Fruit fly (Drosophila melanogaster) whole organism, wandering third instar larva: ENCODE results near the gene CG13077.
A peak's percentile ranks its signal among the peaks of the same experiment; 100 is the strongest.

Source experiments
- Abd-B ChIP-seq: fragments of >200 bp; optimal IDR thresholded peaks from 2 replicates; lab custom pipeline; 2017; ENCODE audit warnings: missing biosample characterization, missing genetic modification characterization
- Dfd ChIP-seq: fragments of >200 bp; optimal IDR thresholded peaks from 2 replicates; lab custom pipeline; 2017; ENCODE audit warnings: missing biosample characterization, missing genetic modification characterization
- GATAd ChIP-seq: sonication (Bioruptor generic); optimal IDR thresholded peaks from 2 replicates; lab custom pipeline; 2016; ENCODE audit warnings: missing biosample characterization, missing genetic modification characterization
- brk ChIP-seq: fragments of 200-800 bp; sonication (Bioruptor generic); optimal IDR thresholded peaks from 2 replicates; lab custom pipeline; 2016; ENCODE audit warnings: missing biosample characterization, mild to moderate bottlenecking, missing genetic modification characterization
- dmrt93B ChIP-seq: fragments of 200-800 bp; sonication (Bioruptor generic); optimal IDR thresholded peaks from 2 replicates; lab custom pipeline; 2018; ENCODE audit warnings: missing biosample characterization, mild to moderate bottlenecking, missing genetic modification characterization
- ey ChIP-seq: fragments of 200-800 bp; sonication (Bioruptor generic); optimal IDR thresholded peaks from 2 replicates; lab custom pipeline; 2016; ENCODE audit warnings: missing biosample characterization, missing genetic modification characterization
- foxo ChIP-seq, 2 experiments: fragments of 200-800 bp; sonication (Bioruptor generic); optimal IDR thresholded peaks; 2 replicates in 1 of 2; 3 replicates in 1 of 2; lab custom pipeline; 2016 to 2017; ENCODE audit warnings: missing biosample characterization in 2 of 2, missing genetic modification characterization in 2 of 2
- h ChIP-seq: fragments of 200-800 bp; sonication (Bioruptor generic); optimal IDR thresholded peaks from 3 replicates; lab custom pipeline; 2016; ENCODE audit warnings: missing biosample characterization, mild to moderate bottlenecking, missing genetic modification characterization
- lola ChIP-seq: fragments of >200 bp; optimal IDR thresholded peaks from 2 replicates; lab custom pipeline; 2017; ENCODE audit warnings: missing biosample characterization, missing genetic modification characterization
- pan ChIP-seq: fragments of >200 bp; optimal IDR thresholded peaks from 2 replicates; lab custom pipeline; 2017
- psq ChIP-seq: fragments of 200-800 bp; sonication (Bioruptor generic); optimal IDR thresholded peaks from 3 replicates; lab custom pipeline; 2017; ENCODE audit warnings: missing biosample characterization, mild to moderate bottlenecking, missing genetic modification characterization, moderate library complexity
- rgr ChIP-seq: fragments of 200-800 bp; sonication (Bioruptor generic); optimal IDR thresholded peaks from 3 replicates; lab custom pipeline; 2016; ENCODE audit warnings: missing biosample characterization, mild to moderate bottlenecking, missing genetic modification characterization
- usp ChIP-seq: fragments of >200 bp; optimal IDR thresholded peaks from 2 replicates; lab custom pipeline; 2017; ENCODE audit warnings: missing biosample characterization, missing genetic modification characterization

- no peak for TF ChIP-seq dmrt93B (GFP tag; lab: Kevin White, UChicago)
- TF ChIP-seq Abd-B (GFP tag; lab: Kevin White, UChicago) = no peak
- no peak for TF ChIP-seq usp (GFP tag; lab: Kevin White, UChicago)
- no peak for TF ChIP-seq ey (GFP tag; lab: Kevin White, UChicago)
- TF ChIP-seq foxo (GFP tag; optimal IDR thresholded peaks at IDR 0.05; lab: Kevin White, UChicago) = no peak
- peak; percentile 37 for TF ChIP-seq h
- no peak for TF ChIP-seq brk (GFP tag; lab: Kevin White, UChicago)
- TF ChIP-seq lola (GFP tag; lab: Kevin White, UChicago) = no peak
- TF ChIP-seq pan (lab: Kevin White, UChicago) = no peak
- no peak for TF ChIP-seq GATAd (GFP tag; lab: Kevin White, UChicago)
- peak; percentile 49 for TF ChIP-seq psq (GFP tag; lab: Kevin White, UChicago)
- no peak for TF ChIP-seq rgr (GFP tag; lab: Kevin White, UChicago)
- TF ChIP-seq Dfd (GFP tag; lab: Kevin White, UChicago) = no peak
Observed at dm6 chr2L:19549412-19549811, 16.3 kb upstream of the CG13077 start.
